Worm (Caenorhabditis elegans) whole organism, L4 larva: ENCODE data around the gene srv-2.

Source experiments
- D1046.2 ChIP-seq: fragments of 200-800 bp; sonication (Bioruptor generic); IDR thresholded peaks from 2 replicates; pipeline ENCODE4 v1.3.6; 2022; ENCODE audit warnings: missing genetic modification characterization, missing compliant biosample characterization
- F10B5.3 ChIP-seq: sonication (generic microtip); optimal IDR thresholded peaks from 2 replicates; lab custom pipeline; 2016; ENCODE audit warnings: mild to moderate bottlenecking, missing genetic modification characterization, missing compliant biosample characterization
- F26F4.8 ChIP-seq: fragments of 200-800 bp; sonication (Bioruptor generic); conservative IDR thresholded peaks from 2 replicates; pipeline ENCODE4 v1.3.6; 2022; ENCODE audit warnings: missing genetic modification characterization, missing compliant biosample characterization
- F37D6.2 ChIP-seq: sonication (generic microtip); optimal IDR thresholded peaks from 2 replicates; lab custom pipeline; 2016; ENCODE audit warnings: mild to moderate bottlenecking, missing genetic modification characterization, missing compliant biosample characterization
- T20F7.1 ChIP-seq: fragments of 200-800 bp; sonication (Bioruptor generic); optimal IDR thresholded peaks from 2 replicates; lab custom pipeline; 2018; ENCODE audit warnings: mild to moderate bottlenecking, missing genetic modification characterization, missing compliant biosample characterization
- T26A8.4 ChIP-seq: fragments of 200-800 bp; sonication (Bioruptor generic); IDR thresholded peaks from 2 replicates; pipeline ENCODE4 v1.3.6; 2022; ENCODE audit warnings: missing genetic modification characterization, missing compliant biosample characterization
- Y48G9A.11 ChIP-seq: fragments of 200-800 bp; sonication (Bioruptor generic); IDR thresholded peaks from 2 replicates; pipeline ENCODE4 v1.3.6; 2022; ENCODE audit warnings: missing genetic modification reagents, missing genetic modification characterization, missing compliant biosample characterization
- ZK337.2 ChIP-seq: fragments of 200-800 bp; sonication (Bioruptor generic); IDR thresholded peaks from 2 replicates; pipeline ENCODE4 v1.3.6; 2022; ENCODE audit warnings: missing genetic modification reagents, missing genetic modification characterization, missing compliant biosample characterization
- ZK546.5 ChIP-seq, 2 experiments: sonication (generic microtip); optimal IDR thresholded peaks; 2 replicates each; lab custom pipeline; 2017; ENCODE audit warnings: missing biosample characterization in 2 of 2, missing genetic modification characterization in 2 of 2
- ama-1 ChIP-seq: fragments of 150-350 bp; optimal IDR thresholded peaks from 2 replicates; lab custom pipeline; 2014; ENCODE audit warnings: inconsistent platforms, mixed read lengths
- arid-1 ChIP-seq: fragments of 200-800 bp; sonication (Bioruptor generic); conservative IDR thresholded peaks from 2 replicates; pipeline ENCODE4 v1.3.6; 2022; ENCODE audit warnings: missing genetic modification reagents, missing genetic modification characterization, missing compliant biosample characterization
- ceh-28 ChIP-seq: fragments of 150-350 bp; optimal IDR thresholded peaks from 2 replicates; lab custom pipeline; 2014; ENCODE audit warnings: missing biosample characterization, missing genetic modification reagents, missing genetic modification characterization
- ces-1 ChIP-seq: fragments of 150-350 bp; sonication (generic microtip); optimal IDR thresholded peaks from 4 replicates; lab custom pipeline; 2014; ENCODE audit warnings: missing biosample characterization, missing genetic modification reagents, missing genetic modification characterization
- daf-12 ChIP-seq: fragments of 150-350 bp; optimal IDR thresholded peaks from 2 replicates; lab custom pipeline; 2014; ENCODE audit warnings: missing biosample characterization, missing genetic modification reagents, missing genetic modification characterization
- daf-16 ChIP-seq, 3 experiments: sonication (generic microtip); optimal IDR thresholded peaks; 2 replicates each; lab custom pipeline; 2016 to 2017; ENCODE audit warnings: missing genetic modification characterization in 3 of 3, missing genetic modification reagents in 3 of 3, mild to moderate bottlenecking in 2 of 3, missing compliant biosample characterization in 2 of 3, missing biosample characterization in 1 of 3, moderate library complexity in 1 of 3
- daf-19 ChIP-seq: fragments of 200-800 bp; sonication (Bioruptor generic); conservative IDR thresholded peaks from 2 replicates; pipeline ENCODE4 v1.3.6; 2022; ENCODE audit warnings: missing genetic modification characterization, missing compliant biosample characterization
- dmd-6 ChIP-seq: fragments of 200-800 bp; sonication (Bioruptor generic); IDR thresholded peaks from 2 replicates; pipeline ENCODE4 v1.3.6; 2022; ENCODE audit warnings: missing genetic modification reagents, missing genetic modification characterization, missing compliant biosample characterization
- dve-1 ChIP-seq: sonication (generic microtip); optimal IDR thresholded peaks from 2 replicates; lab custom pipeline; 2017; ENCODE audit warnings: antibody characterized with exemption, mild to moderate bottlenecking, missing genetic modification characterization, missing compliant biosample characterization; ENCODE audit not compliant: insufficient read depth
- fkh-10 ChIP-seq: fragments of 150-350 bp; optimal IDR thresholded peaks from 2 replicates; lab custom pipeline; 2014; ENCODE audit warnings: missing biosample characterization, missing genetic modification reagents, missing genetic modification characterization
- gei-8 ChIP-seq: fragments of 200-800 bp; sonication (Bioruptor generic); optimal IDR thresholded peaks from 2 replicates; lab custom pipeline; 2018; ENCODE audit warnings: mild to moderate bottlenecking, missing genetic modification characterization, missing compliant biosample characterization
- hif-1 ChIP-seq, 2 experiments: sonication (generic microtip); optimal IDR thresholded peaks; 2 replicates each; lab custom pipeline; 2016 to 2017; ENCODE audit warnings: missing compliant biosample characterization in 2 of 2, missing genetic modification characterization in 2 of 2, missing genetic modification reagents in 2 of 2, missing genotype in 2 of 2, mild to moderate bottlenecking in 1 of 2
- hlh-11 ChIP-seq: fragments of 200-800 bp; sonication (Bioruptor generic); optimal IDR thresholded peaks from 2 replicates; lab custom pipeline; 2018; ENCODE audit warnings: mild to moderate bottlenecking, missing genetic modification characterization, missing compliant biosample characterization
- hlh-30 ChIP-seq: sonication (generic microtip); optimal IDR thresholded peaks from 2 replicates; lab custom pipeline; 2017; ENCODE audit warnings: antibody characterized with exemption, mild to moderate bottlenecking, missing genetic modification characterization, missing compliant biosample characterization; ENCODE audit not compliant: insufficient read depth
- lin-1 ChIP-seq: fragments of 200-800 bp; sonication (Bioruptor generic); IDR thresholded peaks from 2 replicates; pipeline ENCODE4 v1.3.6; 2022; ENCODE audit warnings: missing genetic modification reagents, missing genetic modification characterization, missing compliant biosample characterization
- lin-29 ChIP-seq: fragments of 200-800 bp; sonication (Bioruptor generic); IDR thresholded peaks from 2 replicates; pipeline ENCODE4 v1.3.6; 2022; ENCODE audit warnings: missing genetic modification reagents, missing genetic modification characterization, missing compliant biosample characterization
- lin-38 ChIP-seq: fragments of 200-800 bp; sonication (Bioruptor generic); IDR thresholded peaks from 2 replicates; pipeline ENCODE4 v1.3.6; 2022; ENCODE audit warnings: missing genetic modification reagents, missing genetic modification characterization, missing compliant biosample characterization
- madf-9 ChIP-seq: fragments of 200-800 bp; sonication (Bioruptor generic); conservative IDR thresholded peaks from 2 replicates; pipeline ENCODE4 v1.3.6; 2022; ENCODE audit warnings: missing genetic modification reagents, missing genetic modification characterization, missing compliant biosample characterization
- mdt-29 ChIP-seq: fragments of 200-800 bp; sonication (Bioruptor generic); IDR thresholded peaks from 2 replicates; pipeline ENCODE4 v1.3.6; 2022; ENCODE audit warnings: missing genetic modification reagents, missing genetic modification characterization, missing compliant biosample characterization
- mes-2 ChIP-seq: sonication (generic microtip); optimal IDR thresholded peaks from 2 replicates; lab custom pipeline; 2016; ENCODE audit warnings: missing genotype, mild to moderate bottlenecking, missing genetic modification characterization, missing compliant biosample characterization; ENCODE audit not compliant: poor library complexity, severe bottlenecking
- mxl-2 ChIP-seq: fragments of 200-800 bp; sonication (Bioruptor generic); conservative IDR thresholded peaks from 2 replicates; pipeline ENCODE4 v1.3.6; 2022; ENCODE audit warnings: missing genetic modification reagents, missing genetic modification characterization, missing compliant biosample characterization
- nhr-11 ChIP-seq: fragments of 150-350 bp; optimal IDR thresholded peaks from 2 replicates; lab custom pipeline; 2014; ENCODE audit warnings: missing biosample characterization, missing genetic modification characterization
- nhr-28 ChIP-seq: fragments of 150-350 bp; optimal IDR thresholded peaks from 2 replicates; lab custom pipeline; 2014; ENCODE audit warnings: missing biosample characterization, missing genetic modification characterization
- nhr-48 ChIP-seq: sonication (generic microtip); optimal IDR thresholded peaks from 2 replicates; lab custom pipeline; 2016; ENCODE audit warnings: mild to moderate bottlenecking, missing genetic modification characterization, missing compliant biosample characterization
- nhr-6 ChIP-seq: fragments of 150-350 bp; optimal IDR thresholded peaks from 2 replicates; lab custom pipeline; 2014; ENCODE audit warnings: missing biosample characterization, missing genetic modification characterization
- pqm-1 ChIP-seq: sonication (generic microtip); optimal IDR thresholded peaks from 2 replicates; lab custom pipeline; 2017; ENCODE audit warnings: missing biosample characterization, missing genetic modification characterization
- rbr-2 ChIP-seq: sonication (generic microtip); optimal IDR thresholded peaks from 2 replicates; lab custom pipeline; 2016; ENCODE audit warnings: missing genotype, missing genetic modification characterization, missing compliant biosample characterization
- set-16 ChIP-seq: fragments of 200-800 bp; sonication (Bioruptor generic); IDR thresholded peaks from 2 replicates; pipeline ENCODE4 v1.3.6; 2022; ENCODE audit warnings: missing genetic modification reagents, missing genetic modification characterization, missing compliant biosample characterization
- unc-62 ChIP-seq, 3 experiments: fragments of 150-350 bp in 1 of 3; sonication (generic microtip); optimal IDR thresholded peaks in 2 of 3; peaks in 1 of 3; 1 replicate in 1 of 3; 2 replicates in 2 of 3; lab custom pipeline; 2014 to 2017; ENCODE audit warnings: missing biosample characterization in 3 of 3, missing genetic modification characterization in 3 of 3, missing genetic modification reagents in 3 of 3, missing genotype in 1 of 3
- vab-7 ChIP-seq: fragments of 200-800 bp; sonication (Bioruptor generic); IDR thresholded peaks from 2 replicates; pipeline ENCODE4 v1.3.6; 2022; ENCODE audit warnings: missing genetic modification reagents, missing genetic modification characterization, missing compliant biosample characterization
- zfp-3 ChIP-seq: fragments of 200-800 bp; sonication (Bioruptor generic); conservative IDR thresholded peaks from 2 replicates; pipeline ENCODE4 v1.3.6; 2022; ENCODE audit warnings: missing genetic modification reagents, missing genetic modification characterization, missing compliant biosample characterization

srv-2 gene

DNA sequence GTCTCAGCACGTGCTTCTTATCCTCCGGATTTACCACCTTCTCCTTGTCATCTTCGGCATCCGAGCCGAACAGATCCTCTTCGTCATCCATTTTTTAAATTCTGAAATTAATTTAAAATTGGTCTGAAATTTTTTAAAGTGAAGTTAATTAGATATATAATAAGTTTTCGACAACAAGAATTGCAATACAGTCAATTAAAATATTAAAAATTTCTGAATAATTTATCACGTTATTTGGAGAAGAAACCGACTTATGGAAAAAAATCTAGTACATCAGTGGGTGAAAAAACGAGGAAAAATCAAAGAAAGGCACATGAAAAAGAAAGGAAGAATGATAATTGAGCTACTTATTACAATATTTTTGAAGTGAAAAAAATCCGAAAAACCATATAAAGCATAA, 3.4 kb upstream of the srv-2 start, which contains the start of gene taf-13:
taf-13 (minus strand) TSS at position 101 of the 400 bp plus-strand sequence.
- TF ChIP-seq mxl-2 (GFP tag; lab: Robert Waterston, UW) (no peak), fkh-10 (GFP tag; lab: Kevin White, UChicago) (no peak), hif-1 (tag; optimal IDR thresholded peaks at IDR 0.05; lab: Kevin White, UChicago) (no peak), nhr-11 (tag; lab: Kevin White, UChicago) (no peak), lin-1 (GFP tag; lab: Robert Waterston, UW) (no peak), madf-9 (GFP tag; lab: Robert Waterston, UW) (no peak), lin-29 (GFP tag; lab: Robert Waterston, UW) (no peak), F37D6.2 (tag; lab: Kevin White, UChicago) (no peak), arid-1 (no peak), mdt-29 (no peak), ces-1 (GFP tag; lab: Kevin White, UChicago) (no peak), daf-19 (GFP tag; lab: Robert Waterston, UW) (no peak), unc-62 (GFP tag; optimal IDR thresholded peaks at IDR 0.05 in 1 of 2; lab: Kevin White, UChicago) (no peak), unc-62 (tag; optimal IDR thresholded peaks at IDR 0.05; lab: Kevin White, UChicago) (no peak), ama-1 (lab: Kevin White, UChicago) (no peak), nhr-48 (tag; lab: Kevin White, UChicago) (no peak), gei-8 (GFP tag; lab: Kevin White, UChicago) (no peak)
- TF ChIP-seq, all 104 proteins: peak for 0

DNA sequence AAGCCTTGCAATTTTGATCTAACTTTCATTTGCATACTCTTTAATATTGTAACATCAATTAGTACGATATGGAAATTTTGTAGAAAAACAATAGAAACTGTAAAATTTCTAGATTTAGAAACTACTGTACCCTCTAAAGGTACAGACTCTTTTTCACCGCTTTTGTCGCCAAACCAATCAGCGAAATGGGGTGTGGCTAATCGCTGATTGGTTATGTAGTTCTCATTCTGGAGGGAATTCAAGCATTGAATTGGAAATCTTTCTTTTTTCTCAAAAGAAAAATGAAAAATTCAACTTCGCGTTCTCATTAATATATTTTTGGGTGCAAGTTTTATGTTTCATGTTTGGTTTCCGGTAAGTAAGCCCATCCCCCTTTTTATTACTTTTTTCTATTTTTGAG, 1.5 kb upstream of the srv-2 start:
- TF ChIP-seq mxl-2 (GFP tag; lab: Robert Waterston, UW), result no peak

DNA sequence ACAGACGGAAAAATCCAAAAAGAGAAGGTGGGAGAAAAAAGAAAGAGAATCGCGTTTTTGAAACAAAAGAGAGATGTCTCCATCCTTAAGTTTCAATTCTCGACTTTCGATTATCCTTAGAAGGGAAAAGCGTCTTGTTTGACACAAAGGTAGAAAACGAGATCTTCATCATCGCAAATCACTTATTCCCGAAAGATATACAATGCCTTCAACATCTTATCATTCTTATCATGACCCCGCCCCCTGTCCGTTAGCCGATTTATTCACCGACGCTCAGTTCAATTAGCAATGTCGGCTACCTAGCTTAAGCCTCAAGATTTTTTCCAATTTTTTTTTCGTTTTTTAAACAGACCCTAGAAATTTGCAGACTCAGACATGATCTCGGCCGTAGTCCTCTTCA, 3.1 kb downstream of the srv-2 start, which contains the start of gene C14A4.9:
C14A4.9 (plus strand) TSS at position 368 of the 400 bp plus-strand sequence.
- TF ChIP-seq arid-1 (no peak), F10B5.3 (tag; lab: Kevin White, UChicago) (no peak), lin-38 (no peak), set-16 (no peak), Y48G9A.11 (GFP tag; lab: Robert Waterston, UW) (no peak), nhr-6 (tag; lab: Kevin White, UChicago) (no peak), D1046.2 (GFP tag; lab: Robert Waterston, UW) (no peak), rbr-2 (tag; lab: Kevin White, UChicago) (no peak)

DNA sequence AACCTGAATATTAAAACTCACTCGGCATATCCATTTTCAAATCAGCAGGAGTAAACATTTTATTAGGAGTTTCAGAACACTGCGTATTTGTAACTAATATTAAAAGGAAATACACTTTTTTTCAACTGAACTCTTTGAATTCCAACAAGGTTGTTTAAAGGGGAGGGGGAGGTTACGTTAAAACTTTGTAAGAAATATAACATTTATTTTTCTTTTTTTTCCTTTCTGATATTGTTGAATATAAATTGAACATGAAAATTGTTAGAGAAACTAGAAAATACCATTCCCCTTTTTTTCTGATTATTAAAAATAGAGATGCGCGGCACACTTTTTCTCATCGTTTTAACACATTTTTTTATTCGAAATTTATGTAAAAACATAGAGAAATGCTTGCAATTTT, 4.0 kb downstream of the srv-2 start, which contains the start of gene C14A4.8:
C14A4.8 (minus strand) TSS at position 101 of the 400 bp plus-strand sequence.
- no peak for TF ChIP-seq ZK546.5 (tag; optimal IDR thresholded peaks at IDR 0.05; lab: Kevin White, UChicago)
- TF ChIP-seq unc-62 (GFP tag; optimal IDR thresholded peaks at IDR 0.05 in 1 of 2; lab: Kevin White, UChicago), result peak in 1 of 2 experiments; percentile 83
- TF ChIP-seq unc-62 (tag; optimal IDR thresholded peaks at IDR 0.05; lab: Kevin White, UChicago), result no peak
- TF ChIP-seq, all 104 proteins: peak for 1

DNA sequence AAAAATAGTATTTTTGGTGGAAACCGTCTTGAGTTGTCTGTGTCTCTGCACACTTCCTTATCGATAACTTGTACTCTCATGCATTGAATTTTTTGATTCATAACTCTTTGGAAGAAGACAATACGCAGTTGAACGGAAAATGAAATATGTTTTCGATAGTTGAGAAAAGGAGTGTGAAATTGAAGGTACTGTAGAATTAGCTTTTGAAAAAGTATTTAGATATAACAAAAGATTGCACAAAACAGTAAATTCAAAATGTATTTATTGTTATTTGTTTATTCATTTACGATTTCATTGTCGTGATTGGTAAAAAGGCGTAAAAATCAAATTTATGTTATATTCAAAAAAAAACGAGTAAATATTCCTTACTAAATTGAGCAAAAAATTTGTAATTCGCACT, 5.6 kb downstream of the srv-2 start, which contains the start of gene C14A4.7:
C14A4.7 (minus strand) TSS at position 101 of the 400 bp plus-strand sequence.
- no peak for TF ChIP-seq vab-7 (GFP tag; lab: Robert Waterston, UW)
- TF ChIP-seq T26A8.4 (GFP tag; lab: Robert Waterston, UW), result no peak
- TF ChIP-seq dve-1, result peak; percentile 9
- peak; percentile 21 for TF ChIP-seq pqm-1
- TF ChIP-seq F26F4.8 (GFP tag; lab: Robert Waterston, UW), result no peak

DNA sequence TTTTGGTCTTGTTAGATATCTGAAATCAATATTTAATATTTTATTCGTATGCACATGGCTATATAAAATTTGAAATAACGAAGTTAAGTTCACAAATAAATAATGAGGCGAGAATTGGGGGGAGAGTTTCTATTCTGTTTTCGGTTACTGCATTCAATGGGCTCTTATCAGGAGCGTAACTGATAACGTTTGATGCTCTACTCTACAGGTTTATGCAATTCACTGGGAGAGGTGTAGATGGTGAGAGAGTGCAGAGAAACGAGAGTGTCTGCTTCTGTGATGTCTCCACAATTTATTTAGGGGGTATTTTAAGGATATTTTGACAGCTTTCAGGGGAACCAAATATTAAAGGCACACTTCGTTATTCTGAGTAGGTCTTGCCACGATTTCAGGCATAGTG, 7.3 kb downstream of the srv-2 start, which contains the start of gene C14A4.6:
C14A4.6 (minus strand) TSS at position 19 of the 400 bp plus-strand sequence.
- peak; percentile 79 for TF ChIP-seq dve-1
- TF ChIP-seq zfp-3 (GFP tag; lab: Robert Waterston, UW), result no peak
- TF ChIP-seq daf-12 (tag; lab: Kevin White, UChicago), result no peak
- no peak for TF ChIP-seq hlh-30
- TF ChIP-seq hlh-11, result peak; percentile 43
- peak; percentile 35 for TF ChIP-seq mes-2
- peak; percentile 81 for TF ChIP-seq nhr-28 (tag; lab: Kevin White, UChicago)
- TF ChIP-seq daf-16 (GFP tag; optimal IDR thresholded peaks at IDR 0.05; lab: Kevin White, UChicago), result no peak
- peak; percentile 76 for TF ChIP-seq daf-16 (tag; optimal IDR thresholded peaks at IDR 0.05; lab: Kevin White, UChicago)
- TF ChIP-seq T20F7.1 (GFP tag; lab: Kevin White, UChicago), result no peak
- peak; percentile 47; the same call in 1 of the 2 replicates for TF ChIP-seq dmd-6 (GFP tag; lab: Robert Waterston, UW)
- no peak for TF ChIP-seq ceh-28
- peak; percentile 88 for TF ChIP-seq pqm-1
- TF ChIP-seq ZK337.2 (GFP tag; lab: Robert Waterston, UW), result no peak
